Fruit fly (Drosophila melanogaster): ENCODE results near the gene CG17283.

DNA sequence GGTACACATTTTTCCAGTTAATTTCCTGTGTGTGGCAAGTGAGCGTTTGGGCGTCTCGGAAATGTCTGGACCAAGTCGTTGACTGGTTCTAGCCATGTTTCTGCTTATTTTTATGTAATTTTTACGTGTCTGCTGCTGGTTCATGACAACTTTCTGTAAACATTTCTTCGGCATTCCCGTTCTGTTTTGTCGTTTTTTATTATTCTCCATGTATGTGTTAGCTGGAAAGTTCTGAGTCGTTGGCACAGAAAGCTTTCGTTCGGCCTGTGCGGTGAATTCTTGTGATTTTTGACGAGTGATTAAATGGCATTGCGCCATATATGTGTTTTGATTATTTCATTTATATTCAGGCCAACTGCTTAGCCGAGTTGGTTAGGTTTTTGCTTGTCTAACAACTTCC is 18.6 kb downstream of the CG17283 start:
- TF ChIP-seq Sin3A (optimal IDR thresholded peaks at IDR 0.05) (no peak), h (optimal IDR thresholded peaks at IDR 0.05) (no peak), Myc (optimal IDR thresholded peaks at IDR 0.05) (no peak)
